Fruit fly (Drosophila melanogaster): ENCODE measurements around the gene CG2200.

Gene CG2200

dm6 chrX:13143100-13143499 lies 49.0 kb downstream of the CG2200 start:
- TF ChIP-seq br (optimal IDR thresholded peaks at IDR 0.05), result no peak
- no peak for TF ChIP-seq CG13894 (tag; optimal IDR thresholded peaks at IDR 0.05)
- peak; percentile 66 for TF ChIP-seq CG17359 (tag; optimal IDR thresholded peaks at IDR 0.05)
- TF ChIP-seq slou (GFP tag; optimal IDR thresholded peaks at IDR 0.05), result no peak
- TF ChIP-seq gem (tag; optimal IDR thresholded peaks at IDR 0.05), result peak; percentile 67
- TF ChIP-seq CG6175 (GFP tag; IDR thresholded peaks at IDR 0.05), result no peak
- no peak for TF ChIP-seq CG14860 (GFP tag; IDR thresholded peaks at IDR 0.05; ENCODE audit: partially characterized antibody)
- TF ChIP-seq CG30020 (tag; optimal IDR thresholded peaks at IDR 0.05), result no peak
- TF ChIP-seq bab2 (GFP tag; optimal IDR thresholded peaks at IDR 0.05), result no peak
- TF ChIP-seq oc (tag; optimal IDR thresholded peaks at IDR 0.05), result peak; percentile 37
- TF ChIP-seq Hr78 (GFP tag; optimal IDR thresholded peaks at IDR 0.05), result no peak
- TF ChIP-seq eyg (GFP tag; optimal IDR thresholded peaks at IDR 0.05), result no peak
- TF ChIP-seq Xbp1 (GFP tag; optimal IDR thresholded peaks at IDR 0.05), result peak; percentile 34
- no peak for TF ChIP-seq pros (GFP tag; optimal IDR thresholded peaks at IDR 0.05)
- no peak for TF ChIP-seq CG4360 (GFP tag; IDR thresholded peaks at IDR 0.05)
- peak; percentile 43; the same call in 1 of the 2 replicates for TF ChIP-seq esg (GFP tag; conservative IDR thresholded peaks at IDR 0.05)
- TF ChIP-seq Abd-B (GFP tag; optimal IDR thresholded peaks at IDR 0.05), result peak; percentile 13
- TF ChIP-seq rib (GFP tag; IDR thresholded peaks at IDR 0.05), result no peak
- peak; percentile 89 for TF ChIP-seq Drgx (GFP tag; IDR thresholded peaks at IDR 0.05)
- TF ChIP-seq pb (GFP tag; optimal IDR thresholded peaks at IDR 0.05), result no peak
- no peak for TF ChIP-seq klu (GFP tag; IDR thresholded peaks at IDR 0.05)
- TF ChIP-seq CG15073 (GFP tag; optimal IDR thresholded peaks at IDR 0.05), result no peak
- no peak for TF ChIP-seq aop (GFP tag; IDR thresholded peaks at IDR 0.05)
- TF ChIP-seq Dip3 (GFP tag; optimal IDR thresholded peaks at IDR 0.05), result no peak
- TF ChIP-seq CG11085 (GFP tag; IDR thresholded peaks at IDR 0.05), result no peak
- no peak for TF ChIP-seq CG7928 (GFP tag; optimal IDR thresholded peaks at IDR 0.05)
- TF ChIP-seq CG2202 (tag; optimal IDR thresholded peaks at IDR 0.05), result no peak
- no peak for TF ChIP-seq chif (GFP tag; optimal IDR thresholded peaks at IDR 0.05)
- peak; percentile 12 for TF ChIP-seq CG9727 (GFP tag; optimal IDR thresholded peaks at IDR 0.05)
- TF ChIP-seq CG31388 (GFP tag; optimal IDR thresholded peaks at IDR 0.05), result no peak
- TF ChIP-seq hkb (optimal IDR thresholded peaks at IDR 0.05), result no peak
- peak; percentile 66 for TF ChIP-seq hkb (GFP tag; IDR thresholded peaks at IDR 0.05)
- no peak for TF ChIP-seq CG12155 (GFP tag; optimal IDR thresholded peaks at IDR 0.05)
- peak; percentile 55 for TF ChIP-seq CG2678 (tag; optimal IDR thresholded peaks at IDR 0.05)
- TF ChIP-seq sc (optimal IDR thresholded peaks at IDR 0.05), result no peak
- no peak for TF ChIP-seq sc (GFP tag; optimal IDR thresholded peaks at IDR 0.05)
- TF ChIP-seq MTF-1 (GFP tag; optimal IDR thresholded peaks at IDR 0.05; ENCODE audit: borderline replicate concordance), result no peak
- peak; percentile 31 for TF ChIP-seq dmrt11E (tag; optimal IDR thresholded peaks at IDR 0.05)
- TF ChIP-seq CG4820 (GFP tag; optimal IDR thresholded peaks at IDR 0.05), result peak; percentile 10
- TF ChIP-seq CG6272 (GFP tag; IDR thresholded peaks at IDR 0.05), result no peak
- no peak for TF ChIP-seq CG3407 (GFP tag; optimal IDR thresholded peaks at IDR 0.05)
- TF ChIP-seq Tbp (GFP tag; optimal IDR thresholded peaks at IDR 0.05), result no peak
- TF ChIP-seq Ada2b (GFP tag; IDR thresholded peaks at IDR 0.05), result peak; percentile 63
- no peak for TF ChIP-seq CG12104 (GFP tag; optimal IDR thresholded peaks at IDR 0.05)
- TF ChIP-seq Eip74EF (GFP tag; optimal IDR thresholded peaks at IDR 0.05), result no peak
- TF ChIP-seq CG14050 (GFP tag; IDR thresholded peaks at IDR 0.05), result no peak
- no peak for TF ChIP-seq CG18476 (GFP tag; optimal IDR thresholded peaks at IDR 0.05)
- no peak for TF ChIP-seq CG17802 (tag; optimal IDR thresholded peaks at IDR 0.05)
- TF ChIP-seq CG31441 (GFP tag; IDR thresholded peaks at IDR 0.05), result peak; percentile 43; the same call in 1 of the 2 replicates
- TF ChIP-seq CG6654 (GFP tag; optimal IDR thresholded peaks at IDR 0.05), result no peak
- peak; percentile 45 for TF ChIP-seq Sox100B (GFP tag; optimal IDR thresholded peaks at IDR 0.05)
- peak; percentile 40 for TF ChIP-seq CG12391 (tag; optimal IDR thresholded peaks at IDR 0.05)

All from whole organism, embryonic.